Worm (Caenorhabditis elegans) whole organism, L4 larva: ENCODE measurements around the gene btb-11.
"Not testable (repeated sequence)": the region's sequence is repeated elsewhere in the genome, so short reads cannot be mapped to it uniquely, and the experiment has no call there.

Source experiments
- aly-2 ChIP-seq: sonication (generic microtip); optimal IDR thresholded peaks from 2 replicates; lab custom pipeline; 2018; ENCODE audit warnings: missing biosample characterization, missing genetic modification characterization
- ceh-32 ChIP-seq: sonication (generic microtip); optimal IDR thresholded peaks from 2 replicates; lab custom pipeline; 2016; ENCODE audit warnings: mild to moderate bottlenecking, missing genetic modification characterization, missing compliant biosample characterization; ENCODE audit not compliant: poor library complexity
- nhr-11 ChIP-seq: fragments of 150-350 bp; optimal IDR thresholded peaks from 2 replicates; lab custom pipeline; 2014; ENCODE audit warnings: missing biosample characterization, missing genetic modification characterization
- nhr-48 ChIP-seq: sonication (generic microtip); optimal IDR thresholded peaks from 2 replicates; lab custom pipeline; 2016; ENCODE audit warnings: mild to moderate bottlenecking, missing genetic modification characterization, missing compliant biosample characterization
- unc-62 ChIP-seq, 3 experiments: fragments of 150-350 bp in 1 of 3; sonication (generic microtip); optimal IDR thresholded peaks in 2 of 3; peaks in 1 of 3; 1 replicate in 1 of 3; 2 replicates in 2 of 3; lab custom pipeline; 2014 to 2017; ENCODE audit warnings: missing biosample characterization in 3 of 3, missing genetic modification characterization in 3 of 3, missing genetic modification reagents in 3 of 3, missing genotype in 1 of 3

DNA sequence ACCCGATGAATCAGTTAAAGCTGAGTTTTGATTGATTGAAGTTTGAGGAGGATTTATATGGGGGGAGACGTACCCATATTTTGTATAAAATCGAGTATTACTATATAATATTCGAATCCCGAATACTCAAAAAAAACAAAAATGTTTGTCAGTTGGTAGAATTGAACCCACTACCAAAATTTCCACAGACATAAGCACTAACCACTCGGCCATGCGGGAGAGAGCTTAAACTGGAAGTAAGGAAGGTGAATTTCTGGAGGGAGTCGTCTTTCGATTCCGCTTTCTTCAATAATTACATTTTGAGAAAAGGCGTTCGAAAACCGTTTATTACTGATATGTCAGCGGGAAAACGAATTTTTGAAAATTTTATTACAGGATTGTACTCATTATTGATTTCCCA, 47.5 kb downstream of the btb-11 start:
- TF ChIP-seq nhr-11; ceh-32; unc-62 (GFP tag; optimal IDR thresholded peaks at IDR 0.05 in 1 of 2; lab: Kevin White, UChicago); unc-62 (tag; optimal IDR thresholded peaks at IDR 0.05; lab: Kevin White, UChicago); aly-2 (tag; lab: Kevin White, UChicago); nhr-48 (tag; lab: Kevin White, UChicago): not testable (repeated sequence)
